Worm (Caenorhabditis elegans) whole organism, L2 larva: ENCODE data around the gene fbxb-10.
A peak's percentile ranks its signal among the peaks of the same experiment; 100 is the strongest.
"Not testable (repeated sequence)": the region's sequence is repeated elsewhere in the genome, so short reads cannot be mapped to it uniquely, and the experiment has no call there.

ENCODE experiments used
- C34F6.9 ChIP-seq: fragments of 150-350 bp; optimal IDR thresholded peaks from 2 replicates; lab custom pipeline; 2014; ENCODE audit warnings: missing biosample characterization, missing genetic modification characterization
- F13H6.1 ChIP-seq: sonication (generic microtip); optimal IDR thresholded peaks from 2 replicates; lab custom pipeline; 2016; ENCODE audit warnings: missing genetic modification characterization, missing compliant biosample characterization
- R02D3.7 ChIP-seq: fragments of 150-350 bp; optimal IDR thresholded peaks from 2 replicates; lab custom pipeline; 2014; ENCODE audit warnings: missing biosample characterization, missing genetic modification characterization
- Y55F3AM.14 ChIP-seq: fragments of 200-800 bp; sonication (Bioruptor generic); optimal IDR thresholded peaks from 2 replicates; lab custom pipeline; 2018; ENCODE audit warnings: mild to moderate bottlenecking, missing genetic modification characterization, missing compliant biosample characterization
- alr-1 ChIP-seq: fragments of 150-350 bp; optimal IDR thresholded peaks from 2 replicates; lab custom pipeline; 2014; ENCODE audit warnings: missing biosample characterization, missing genetic modification characterization
- aly-2 ChIP-seq: fragments of 150-350 bp; optimal IDR thresholded peaks from 2 replicates; lab custom pipeline; 2014; ENCODE audit warnings: missing biosample characterization, missing genetic modification characterization
- blmp-1 ChIP-seq: sonication (generic microtip); optimal IDR thresholded peaks from 2 replicates; lab custom pipeline; 2017; ENCODE audit warnings: missing genetic modification characterization, mild to moderate bottlenecking, missing compliant biosample characterization, antibody characterized with exemption, moderate library complexity; ENCODE audit not compliant: insufficient read depth
- ceh-82 ChIP-seq: fragments of 150-350 bp; optimal IDR thresholded peaks from 2 replicates; lab custom pipeline; 2014; ENCODE audit warnings: missing biosample characterization, missing genetic modification characterization
- dmd-4 ChIP-seq: sonication (generic microtip); optimal IDR thresholded peaks from 2 replicates; lab custom pipeline; 2017; ENCODE audit warnings: missing biosample characterization, missing genetic modification characterization
- elt-1 ChIP-seq: fragments of 150-350 bp; optimal IDR thresholded peaks from 2 replicates; lab custom pipeline; 2014; ENCODE audit warnings: missing biosample characterization, missing genetic modification characterization
- elt-3 ChIP-seq: sonication (generic microtip); optimal IDR thresholded peaks from 2 replicates; lab custom pipeline; 2017; ENCODE audit warnings: missing biosample characterization, missing genetic modification characterization
- fos-1 ChIP-seq: fragments of 150-350 bp; optimal IDR thresholded peaks from 2 replicates; lab custom pipeline; 2014; ENCODE audit warnings: missing biosample characterization, missing genetic modification characterization
- gmeb-1 ChIP-seq: fragments of 150-350 bp; optimal IDR thresholded peaks from 2 replicates; lab custom pipeline; 2014; ENCODE audit warnings: missing biosample characterization, missing genetic modification characterization
- lin-11 ChIP-seq: fragments of 150-350 bp; sonication (generic microtip); optimal IDR thresholded peaks from 2 replicates; lab custom pipeline; 2014; ENCODE audit warnings: missing biosample characterization, missing genetic modification characterization, inconsistent platforms, mixed read lengths
- lin-13 ChIP-seq: fragments of 150-350 bp; optimal IDR thresholded peaks from 2 replicates; lab custom pipeline; 2014; ENCODE audit warnings: missing biosample characterization, missing genetic modification reagents, missing genetic modification characterization
- lin-39 ChIP-seq: fragments of 150-350 bp; optimal IDR thresholded peaks from 2 replicates; lab custom pipeline; 2014; ENCODE audit warnings: missing biosample characterization, missing genetic modification reagents, missing genetic modification characterization
- lsy-2 ChIP-seq, 2 experiments: fragments of 150-350 bp in 1 of 2; sonication (generic microtip) in 1 of 2; optimal IDR thresholded peaks; 2 replicates each; lab custom pipeline; 2014 to 2017; ENCODE audit warnings: missing biosample characterization in 2 of 2, missing genetic modification characterization in 2 of 2
- mab-5 ChIP-seq: fragments of 150-350 bp; optimal IDR thresholded peaks from 2 replicates; lab custom pipeline; 2014; ENCODE audit warnings: missing biosample characterization, missing genetic modification characterization
- mbf-1 ChIP-seq: sonication (generic microtip); optimal IDR thresholded peaks from 2 replicates; lab custom pipeline; 2017; ENCODE audit warnings: missing biosample characterization, missing genetic modification characterization
- nhr-10 ChIP-seq: sonication (generic microtip); optimal IDR thresholded peaks from 2 replicates; lab custom pipeline; 2017; ENCODE audit warnings: missing biosample characterization, missing genetic modification characterization
- nhr-12 ChIP-seq: fragments of 150-350 bp; optimal IDR thresholded peaks from 2 replicates; lab custom pipeline; 2014; ENCODE audit warnings: missing biosample characterization, missing genetic modification characterization
- nhr-129 ChIP-seq: fragments of 150-350 bp; optimal IDR thresholded peaks from 2 replicates; lab custom pipeline; 2014; ENCODE audit warnings: missing biosample characterization, missing genetic modification characterization
- nhr-21 ChIP-seq: fragments of 150-350 bp; optimal IDR thresholded peaks from 2 replicates; lab custom pipeline; 2014; ENCODE audit warnings: missing biosample characterization, missing genetic modification characterization
- nhr-237 ChIP-seq: fragments of 150-350 bp; optimal IDR thresholded peaks from 2 replicates; lab custom pipeline; 2014; ENCODE audit warnings: missing biosample characterization, missing genetic modification characterization
- nhr-25 ChIP-seq: fragments of 150-350 bp; sonication (generic microtip); optimal IDR thresholded peaks from 3 replicates; lab custom pipeline; 2014; ENCODE audit warnings: missing biosample characterization, missing genetic modification characterization
- nhr-77 ChIP-seq: fragments of 150-350 bp; optimal IDR thresholded peaks from 2 replicates; lab custom pipeline; 2014; ENCODE audit warnings: missing biosample characterization, missing genetic modification characterization
- sem-4 ChIP-seq: fragments of 150-350 bp; optimal IDR thresholded peaks from 2 replicates; lab custom pipeline; 2014; ENCODE audit warnings: missing biosample characterization, missing genetic modification reagents, missing genetic modification characterization
- skn-1 ChIP-seq: sonication (generic microtip); optimal IDR thresholded peaks from 2 replicates; lab custom pipeline; 2017; ENCODE audit warnings: missing biosample characterization, missing genetic modification characterization
- sma-3 ChIP-seq: sonication (generic microtip); optimal IDR thresholded peaks from 2 replicates; lab custom pipeline; 2016; ENCODE audit warnings: missing genetic modification reagents, missing genetic modification characterization, missing compliant biosample characterization
- snpc-4 ChIP-seq: fragments of 150-350 bp; optimal IDR thresholded peaks from 2 replicates; lab custom pipeline; 2014; ENCODE audit warnings: missing biosample characterization, missing genetic modification characterization
- unc-62 ChIP-seq: fragments of 150-350 bp; optimal IDR thresholded peaks from 2 replicates; lab custom pipeline; 2014; ENCODE audit warnings: missing biosample characterization, missing genetic modification reagents, missing genetic modification characterization
- zag-1 ChIP-seq: fragments of 150-350 bp; optimal IDR thresholded peaks from 2 replicates; lab custom pipeline; 2014; ENCODE audit warnings: missing biosample characterization, missing genetic modification characterization
- ztf-1 ChIP-seq: fragments of 200-800 bp; sonication (Bioruptor generic); conservative IDR thresholded peaks from 2 replicates; pipeline ENCODE4 v1.3.6; 2022; ENCODE audit warnings: missing genetic modification characterization, missing compliant biosample characterization
- ztf-11 ChIP-seq: sonication (generic microtip); optimal IDR thresholded peaks from 2 replicates; lab custom pipeline; 2017; ENCODE audit warnings: missing biosample characterization, missing genetic modification characterization

The fbxb-10 gene

ce11 chrII:1818300-1818699 is at the start of gene fbxb-10:
fbxb-10 (minus strand) TSS chrII:1818400.
- TF ChIP-seq blmp-1 (tag; lab: Kevin White, UChicago) (no peak), C34F6.9 (tag; lab: Kevin White, UChicago) (no peak), unc-62 (GFP tag; lab: Kevin White, UChicago) (no peak), aly-2 (tag; lab: Kevin White, UChicago) (no peak), lin-11 (tag; lab: Kevin White, UChicago) (no peak), nhr-25 (no peak)

- peak; percentile 50 for TF ChIP-seq fos-1
- no peak for TF ChIP-seq nhr-237 (tag; lab: Kevin White, UChicago)
- TF ChIP-seq ztf-1 = no peak
- no peak for TF ChIP-seq sem-4
Measured at ce11 chrII:1865683-1866431, 47.7 kb upstream of the fbxb-10 start, which contains the start of gene math-15. math-15 (plus strand) TSS chrII:1866381.

DNA sequence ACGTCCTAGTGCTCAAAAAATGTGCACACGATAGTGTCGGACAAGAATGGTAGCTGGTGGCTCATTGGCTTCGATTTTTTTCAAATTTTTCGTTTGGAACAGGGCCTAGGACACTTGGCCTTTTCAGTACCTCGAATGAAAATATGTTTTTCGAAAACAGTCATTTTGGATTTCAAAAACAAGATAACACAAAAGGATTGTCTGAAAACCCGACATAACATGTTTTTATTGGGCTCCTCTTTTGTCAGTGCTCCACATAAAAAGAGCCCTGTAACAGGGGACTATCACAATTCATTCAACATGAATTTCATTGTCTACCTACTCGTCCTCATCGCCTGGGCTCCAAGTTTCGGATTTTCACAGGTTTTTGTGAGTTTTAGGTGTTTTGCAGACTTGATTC is 46.1 kb upstream of the fbxb-10 start, which contains the start of gene C16C4.17:
Gene C16C4.17, plus strand, starts transcription at position 301 of the 400 bp plus-strand sequence.
- no peak for TF ChIP-seq unc-62 (GFP tag; lab: Kevin White, UChicago)
- TF ChIP-seq nhr-129 = no peak
- no peak for TF ChIP-seq aly-2 (tag; lab: Kevin White, UChicago)
- no peak for TF ChIP-seq nhr-25
- TF ChIP-seq, all 48 proteins: peak for 0

DNA sequence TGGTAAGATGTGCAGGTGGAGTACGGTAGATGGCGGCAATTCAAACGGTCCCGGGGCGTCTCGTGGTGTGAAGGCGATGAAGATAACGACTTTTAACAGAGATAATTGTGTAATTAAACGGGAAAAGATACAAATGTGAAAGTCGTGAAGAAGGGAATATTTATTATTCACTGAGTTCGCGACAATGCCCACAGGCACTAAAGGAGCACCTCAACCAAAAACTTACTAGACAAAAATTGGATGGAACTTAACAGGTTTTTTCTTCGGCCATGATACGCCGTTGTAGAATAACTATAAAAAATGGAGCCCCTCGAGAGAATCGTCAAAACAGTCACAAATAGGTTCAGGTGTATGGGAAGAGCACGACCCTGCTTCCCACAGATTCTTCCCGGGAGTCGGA is 44.1 kb upstream of the fbxb-10 start, which contains the start of gene fbxb-98:
Gene fbxb-98, plus strand, starts transcription at position 301 of the 400 bp plus-strand sequence.
- not testable (repeated sequence) for TF ChIP-seq nhr-77; ceh-82; mab-5 (tag; lab: Kevin White, UChicago)

DNA sequence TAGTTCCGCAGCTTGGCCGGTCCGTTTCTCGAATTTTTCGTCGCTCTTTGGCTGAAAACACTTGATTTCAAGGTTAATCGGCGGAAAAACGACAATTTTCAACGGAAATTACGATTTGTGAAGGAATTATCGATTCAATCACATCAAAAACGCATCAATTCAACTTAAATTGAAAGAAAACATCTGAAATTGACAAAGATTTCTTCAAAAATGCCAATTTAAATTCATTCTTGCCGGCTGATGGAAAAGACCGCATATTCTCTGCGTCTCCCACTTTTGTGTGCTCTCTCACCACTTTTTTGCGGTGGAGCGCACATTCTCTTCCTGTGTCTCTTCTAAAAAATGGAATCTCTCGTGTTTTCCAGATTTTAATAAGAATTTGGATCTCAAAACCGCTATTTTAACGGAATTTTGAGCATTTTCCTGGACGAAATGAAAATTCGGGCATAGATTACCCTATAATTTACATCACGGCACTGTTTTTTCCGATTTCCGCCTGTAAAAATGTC is 43.1 kb upstream of the fbxb-10 start, which contains the start of gene C16C4.18:
Gene C16C4.18, minus strand, starts transcription at position 51 of the 509 bp plus-strand sequence.
- not testable (repeated sequence) for TF ChIP-seq lin-11 (tag; lab: Kevin White, UChicago); snpc-4; lin-39

DNA sequence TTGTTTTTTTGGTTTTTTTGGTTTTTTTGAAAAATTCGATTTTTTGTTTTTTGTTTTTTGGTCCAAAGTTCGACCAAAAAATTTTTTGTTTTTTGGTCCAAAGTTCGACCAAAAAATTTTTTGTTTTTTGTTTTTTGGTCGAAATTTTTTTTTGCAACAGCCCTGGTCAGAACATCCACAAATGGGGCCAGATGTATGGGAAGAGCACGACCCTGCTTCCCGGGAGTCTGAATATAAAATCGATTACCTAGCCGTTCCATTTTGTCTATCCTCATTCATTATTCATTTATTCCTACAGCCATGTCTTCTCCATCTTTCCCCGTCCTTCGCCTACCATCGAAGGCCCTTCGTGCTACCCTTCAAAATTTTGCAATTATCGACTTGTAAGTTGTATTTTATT is 35.9 kb upstream of the fbxb-10 start, which contains the start of gene fbxb-95:
Gene fbxb-95, plus strand, starts transcription at position 301 of the 400 bp plus-strand sequence.
- not testable (repeated sequence) for TF ChIP-seq mbf-1 (tag; lab: Kevin White, UChicago); alr-1; blmp-1 (tag; lab: Kevin White, UChicago)

DNA sequence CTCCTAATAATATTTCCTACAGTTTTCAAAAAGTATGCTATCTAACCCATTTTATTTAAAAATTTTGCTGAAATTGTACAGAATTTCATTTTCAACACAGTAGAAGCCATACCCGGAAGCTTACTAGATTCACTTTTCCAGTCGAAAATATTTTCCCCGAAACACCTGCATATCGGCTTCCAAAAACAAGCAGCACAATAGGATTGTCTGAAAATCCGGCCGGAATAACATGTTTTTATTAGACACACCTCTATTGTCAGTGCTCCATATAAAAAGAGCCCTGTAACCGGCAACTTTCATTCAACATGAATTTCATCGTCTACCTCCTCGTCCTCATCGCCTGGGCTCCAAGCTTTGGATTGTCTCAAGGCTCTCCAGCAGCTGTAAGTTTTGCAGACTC is 34.3 kb upstream of the fbxb-10 start, which contains the start of gene C52E2.2:
Gene C52E2.2, plus strand, starts transcription at position 301 of the 400 bp plus-strand sequence.
- TF ChIP-seq elt-1 (no peak), R02D3.7 (tag; lab: Kevin White, UChicago) (no peak), alr-1 (no peak), fos-1 (no peak), nhr-21 (tag; lab: Kevin White, UChicago) (no peak), mab-5 (tag; lab: Kevin White, UChicago) (no peak), F13H6.1 (tag; lab: Kevin White, UChicago) (no peak), unc-62 (GFP tag; lab: Kevin White, UChicago) (no peak), dmd-4 (tag; lab: Kevin White, UChicago) (no peak), skn-1 (tag; lab: Kevin White, UChicago) (no peak), nhr-12 (tag; lab: Kevin White, UChicago) (no peak)

DNA sequence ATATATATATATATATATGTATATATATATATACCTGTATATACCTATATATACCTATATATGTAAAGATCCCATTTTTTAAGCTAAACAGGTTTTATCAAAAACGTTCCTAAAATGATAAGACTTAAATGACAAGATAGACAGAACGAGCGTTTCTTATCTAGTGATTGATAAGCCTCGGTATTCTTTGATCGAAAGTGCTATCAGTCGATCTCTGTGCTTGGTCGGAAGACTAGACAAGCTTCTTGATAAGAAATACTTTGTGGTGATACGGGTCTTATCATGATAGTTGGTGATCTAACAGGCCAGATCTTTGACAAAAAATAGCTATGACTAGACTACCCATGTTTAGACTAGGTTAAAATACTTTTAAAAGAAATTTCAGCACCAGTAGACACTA is 33.5 kb upstream of the fbxb-10 start:
- TF ChIP-seq elt-3 (tag; lab: Kevin White, UChicago) = no peak
- no peak for TF ChIP-seq Y55F3AM.14
- no peak for TF ChIP-seq nhr-129
- no peak for TF ChIP-seq ceh-82
- no peak for TF ChIP-seq ztf-1
- TF ChIP-seq blmp-1 (tag; lab: Kevin White, UChicago) = no peak
- peak; percentile 57 for TF ChIP-seq sma-3 (GFP tag; lab: Kevin White, UChicago)
- no peak for TF ChIP-seq alr-1
- TF ChIP-seq R02D3.7 (tag; lab: Kevin White, UChicago) = no peak
- TF ChIP-seq nhr-25 = no peak
- peak; percentile 25 for TF ChIP-seq gmeb-1 (tag; lab: Kevin White, UChicago)
- peak; percentile 97 for TF ChIP-seq fos-1
- TF ChIP-seq ztf-11 (tag; lab: Kevin White, UChicago) = no peak
- peak; percentile 32 for TF ChIP-seq F13H6.1 (tag; lab: Kevin White, UChicago)
- no peak for TF ChIP-seq nhr-237 (tag; lab: Kevin White, UChicago)
- TF ChIP-seq nhr-77 = no peak
- no peak for TF ChIP-seq lsy-2 (tag; optimal IDR thresholded peaks at IDR 0.05; lab: Kevin White, UChicago)
- TF ChIP-seq zag-1 (tag; lab: Kevin White, UChicago) = no peak
- TF ChIP-seq lin-11 (tag; lab: Kevin White, UChicago) = no peak
- TF ChIP-seq aly-2 (tag; lab: Kevin White, UChicago) = no peak
- TF ChIP-seq nhr-10 (tag; lab: Kevin White, UChicago) = no peak
- no peak for TF ChIP-seq elt-1
- TF ChIP-seq lin-13 (GFP tag; lab: Kevin White, UChicago) = no peak
- no peak for TF ChIP-seq lin-39
